Worm (Caenorhabditis elegans): ENCODE measurements around the gene nhr-210.

- TF ChIP-seq ZK546.5 (tag; optimal IDR thresholded peaks at IDR 0.05): no peak
- no peak for TF ChIP-seq unc-62 (GFP tag; optimal IDR thresholded peaks at IDR 0.05)
- TF ChIP-seq zag-1 (tag; optimal IDR thresholded peaks at IDR 0.05): no peak
- TF ChIP-seq unc-39 (tag; optimal IDR thresholded peaks at IDR 0.05): no peak
- no peak for TF ChIP-seq nhr-6 (tag; optimal IDR thresholded peaks at IDR 0.05)
- TF ChIP-seq nhr-21 (tag; optimal IDR thresholded peaks at IDR 0.05): no peak
- TF ChIP-seq snpc-4 (tag; optimal IDR thresholded peaks at IDR 0.05): no peak
- no peak for TF ChIP-seq lin-13 (GFP tag; optimal IDR thresholded peaks at IDR 0.05)
- no peak for TF ChIP-seq nhr-25 (tag; optimal IDR thresholded peaks at IDR 0.05)
Observed at ce11 chrV:559940-560339, 40.6 kb upstream of the nhr-210 start, which contains the start of gene srx-7.

All from whole organism, L2 larva.